Fruit fly (Drosophila melanogaster) whole organism, embryonic: ENCODE results near the gene ckd.

ENCODE experiments used
- Bdp1 ChIP-seq: fragments of 200-800 bp; sonication (Bioruptor generic); optimal IDR thresholded peaks from 3 replicates; lab custom pipeline; 2016; ENCODE audit warnings: missing biosample characterization, missing genetic modification characterization
- CG11504 ChIP-seq: fragments of 200-800 bp; sonication (Bioruptor generic); optimal IDR thresholded peaks from 3 replicates; lab custom pipeline; 2019; ENCODE audit warnings: missing biosample characterization, mild to moderate bottlenecking, missing genetic modification characterization, moderate library complexity
- CG12236 ChIP-seq: fragments of 200-800 bp; sonication (Bioruptor generic); optimal IDR thresholded peaks from 2 replicates; lab custom pipeline; 2016; ENCODE audit warnings: missing biosample characterization, missing genetic modification characterization
- CG12391 ChIP-seq: fragments of 200-800 bp; sonication (Bioruptor generic); optimal IDR thresholded peaks from 3 replicates; lab custom pipeline; 2018; ENCODE audit warnings: missing biosample characterization, mild to moderate bottlenecking, missing genetic modification characterization, moderate library complexity
- CG12659 ChIP-seq: fragments of 200-800 bp; sonication (Bioruptor generic); optimal IDR thresholded peaks from 3 replicates; lab custom pipeline; 2017; ENCODE audit warnings: mild to moderate bottlenecking, missing biosample characterization, missing genetic modification reagents, missing genetic modification characterization
- CG15696 ChIP-seq: fragments of 200-800 bp; sonication (Bioruptor generic); optimal IDR thresholded peaks from 2 replicates; lab custom pipeline; 2019; ENCODE audit warnings: missing biosample characterization, mild to moderate bottlenecking, missing genetic modification characterization, moderate library complexity
- CG16815 ChIP-seq: fragments of 200-800 bp; sonication (Bioruptor generic); optimal IDR thresholded peaks from 3 replicates; lab custom pipeline; 2017; ENCODE audit warnings: missing biosample characterization, mild to moderate bottlenecking, missing genetic modification characterization
- CG18619 ChIP-seq: fragments of 200-800 bp; sonication (Bioruptor generic); optimal IDR thresholded peaks from 3 replicates; lab custom pipeline; 2017; ENCODE audit warnings: missing biosample characterization, mild to moderate bottlenecking, missing genetic modification characterization
- CG2199 ChIP-seq: fragments of 200-800 bp; sonication (Bioruptor generic); IDR thresholded peaks from 3 replicates; pipeline ENCODE4 v1.3.6; 2022; ENCODE audit warnings: missing biosample characterization, missing genetic modification characterization
- CG34224 ChIP-seq: fragments of 200-800 bp; sonication (Bioruptor generic); IDR thresholded peaks from 3 replicates; pipeline ENCODE4 v1.3.6; 2022; ENCODE audit warnings: missing biosample characterization, missing genetic modification characterization; ENCODE audit not compliant: partially characterized antibody
- CG3726 ChIP-seq: fragments of 200-800 bp; sonication (Bioruptor generic); IDR thresholded peaks from 3 replicates; pipeline ENCODE4, ENCODE4 v1.3.6; 2022; ENCODE audit warnings: missing biosample characterization, missing genetic modification characterization
- CG4282 ChIP-seq: fragments of 200-800 bp; sonication (Bioruptor generic); optimal IDR thresholded peaks from 2 replicates; lab custom pipeline; 2016; ENCODE audit warnings: missing biosample characterization, missing genetic modification characterization
- CG6765 ChIP-seq: fragments of 200-800 bp; sonication (Bioruptor generic); optimal IDR thresholded peaks from 3 replicates; lab custom pipeline; 2017; ENCODE audit warnings: missing biosample characterization, mild to moderate bottlenecking, missing genetic modification characterization
- CG7271 ChIP-seq: fragments of 200-800 bp; sonication (Bioruptor generic); optimal IDR thresholded peaks from 2 replicates; lab custom pipeline; 2018; ENCODE audit warnings: missing biosample characterization, mild to moderate bottlenecking, missing genetic modification characterization, moderate library complexity
- Dad ChIP-seq: fragments of 200-800 bp; sonication (Bioruptor generic); optimal IDR thresholded peaks from 3 replicates; lab custom pipeline; 2016; ENCODE audit warnings: missing biosample characterization, missing genetic modification characterization
- Dek ChIP-seq: fragments of 200-800 bp; sonication (Bioruptor generic); optimal IDR thresholded peaks from 3 replicates; lab custom pipeline; 2019; ENCODE audit warnings: missing biosample characterization, mild to moderate bottlenecking, missing genetic modification characterization, moderate library complexity
- Dll ChIP-seq: fragments of 200-800 bp; sonication (Bioruptor generic); IDR thresholded peaks from 4 replicates; pipeline ENCODE4 v1.3.6; 2022; ENCODE audit warnings: missing biosample characterization, missing genetic modification characterization; ENCODE audit not compliant: partially characterized antibody
- Drgx ChIP-seq: fragments of 200-800 bp; sonication (Bioruptor generic); IDR thresholded peaks from 2 replicates; pipeline ENCODE4 v1.3.6; 2022; ENCODE audit warnings: missing biosample characterization, missing genetic modification characterization
- Fer2 ChIP-seq: fragments of 200-800 bp; sonication (Bioruptor generic); optimal IDR thresholded peaks from 2 replicates; lab custom pipeline; 2018; ENCODE audit warnings: missing biosample characterization, mild to moderate bottlenecking, missing genetic modification characterization, moderate library complexity
- GATAe ChIP-seq: fragments of 200-800 bp; sonication (Bioruptor generic); conservative IDR thresholded peaks from 2 replicates; pipeline ENCODE4 v1.3.6; 2022; ENCODE audit warnings: missing biosample characterization, missing genetic modification characterization
- Hr3 ChIP-seq: fragments of 200-800 bp; sonication (Bioruptor generic); optimal IDR thresholded peaks from 3 replicates; lab custom pipeline; 2016; ENCODE audit warnings: missing biosample characterization, missing genetic modification characterization
- MTF-1 ChIP-seq: fragments of 200-800 bp; sonication (Bioruptor generic); optimal IDR thresholded peaks from 2 replicates; lab custom pipeline; 2018; ENCODE audit warnings: missing biosample characterization, mild to moderate bottlenecking, missing genetic modification characterization, borderline replicate concordance
- Mes4 ChIP-seq: fragments of 200-800 bp; sonication (Bioruptor generic); optimal IDR thresholded peaks from 2 replicates; lab custom pipeline; 2016; ENCODE audit warnings: missing biosample characterization, missing genetic modification characterization
- Six4 ChIP-seq: fragments of 200-800 bp; sonication (Bioruptor generic); optimal IDR thresholded peaks from 2 replicates; lab custom pipeline; 2016; ENCODE audit warnings: missing biosample characterization, missing genetic modification characterization
- Stat92E ChIP-seq, 3 experiments: fragments of >200 bp in 2 of 3; fragments of 200-800 bp in 1 of 3; sonication (Bioruptor generic) in 1 of 3; optimal IDR thresholded peaks; 2 replicates each; lab custom pipeline; 2017 to 2019; ENCODE audit warnings: missing biosample characterization in 3 of 3, missing genetic modification characterization in 3 of 3, mild to moderate bottlenecking in 1 of 3, moderate library complexity in 1 of 3
- Trl ChIP-seq, 3 experiments: fragments of >200 bp in 2 of 3; fragments of 200-800 bp in 1 of 3; sonication (Bioruptor generic) in 1 of 3; optimal IDR thresholded peaks; 2 replicates in 1 of 3; 3 replicates in 2 of 3; lab custom pipeline; 2016 to 2017; ENCODE audit warnings: missing biosample characterization in 1 of 3, missing genetic modification characterization in 1 of 3
- ap ChIP-seq: fragments of 200-800 bp; sonication (Bioruptor generic); IDR thresholded peaks from 2 replicates; pipeline ENCODE4 v1.3.6; 2022; ENCODE audit warnings: missing biosample characterization, missing genetic modification characterization
- cg ChIP-seq: fragments of 200-800 bp; sonication (Bioruptor generic); optimal IDR thresholded peaks from 3 replicates; lab custom pipeline; 2019; ENCODE audit warnings: missing biosample characterization, mild to moderate bottlenecking, missing genetic modification characterization, moderate library complexity
- chm ChIP-seq: fragments of 200-800 bp; sonication (Bioruptor generic); IDR thresholded peaks from 2 replicates; pipeline ENCODE4 v1.3.6; 2022; ENCODE audit warnings: missing biosample characterization, missing genetic modification characterization
- corto ChIP-seq: fragments of 200-800 bp; sonication (Bioruptor generic); optimal IDR thresholded peaks from 2 replicates; lab custom pipeline; 2016; ENCODE audit warnings: missing biosample characterization, mild to moderate bottlenecking, missing genetic modification characterization, moderate library complexity
- dimm ChIP-seq: fragments of 200-800 bp; sonication (Bioruptor generic); IDR thresholded peaks from 2 replicates; pipeline ENCODE4 v1.3.6; 2022; ENCODE audit warnings: missing biosample characterization, missing genetic modification characterization
- ham ChIP-seq: fragments of 200-800 bp; sonication (Bioruptor generic); IDR thresholded peaks from 2 replicates; pipeline ENCODE4 v1.3.6; 2022; ENCODE audit warnings: missing biosample characterization, missing genetic modification characterization
- her ChIP-seq: fragments of 200-800 bp; sonication (Bioruptor generic); optimal IDR thresholded peaks from 2 replicates; lab custom pipeline; 2016; ENCODE audit warnings: missing biosample characterization, missing genetic modification characterization
- insv ChIP-seq, 2 experiments: fragments of 200-800 bp; sonication (Bioruptor generic); optimal IDR thresholded peaks; 3 replicates each; lab custom pipeline; 2016 to 2018; ENCODE audit warnings: missing biosample characterization in 2 of 2, missing genetic modification characterization in 2 of 2
- inv ChIP-seq: fragments of 200-800 bp; sonication (Bioruptor generic); IDR thresholded peaks from 2 replicates; pipeline ENCODE4 v1.3.6; 2022; ENCODE audit warnings: missing biosample characterization, missing genetic modification characterization; ENCODE audit not compliant: partially characterized antibody
- knrl ChIP-seq: fragments of 200-800 bp; sonication (Bioruptor generic); IDR thresholded peaks from 3 replicates; pipeline ENCODE4 v1.3.6; 2022; ENCODE audit warnings: missing biosample characterization, missing genetic modification characterization; ENCODE audit not compliant: partially characterized antibody
- lola ChIP-seq, 3 experiments: fragments of >200 bp in 2 of 3; fragments of 200-800 bp in 1 of 3; sonication (Bioruptor generic) in 1 of 3; optimal IDR thresholded peaks; 2 replicates each; lab custom pipeline; 2017 to 2019; ENCODE audit warnings: missing biosample characterization in 3 of 3, missing genetic modification characterization in 3 of 3, mild to moderate bottlenecking in 1 of 3, moderate library complexity in 1 of 3
- mld ChIP-seq: fragments of 200-800 bp; sonication (Bioruptor generic); IDR thresholded peaks from 3 replicates; pipeline ENCODE4 v1.3.6; 2022; ENCODE audit warnings: missing biosample characterization, missing genetic modification characterization; ENCODE audit not compliant: partially characterized antibody
- nom ChIP-seq: fragments of 200-800 bp; sonication (Bioruptor generic); optimal IDR thresholded peaks from 2 replicates; lab custom pipeline; 2017; ENCODE audit warnings: missing biosample characterization, missing genetic modification characterization, mild to moderate bottlenecking, moderate library complexity, missing genetic modification reagents
- peb ChIP-seq: fragments of 200-800 bp; sonication (Bioruptor generic); IDR thresholded peaks from 2 replicates; pipeline ENCODE4 v1.3.6; 2022; ENCODE audit warnings: missing biosample characterization, missing genetic modification characterization
- pho ChIP-seq: fragments of 200-800 bp; sonication (Bioruptor generic); optimal IDR thresholded peaks from 2 replicates; lab custom pipeline; 2016; ENCODE audit warnings: missing biosample characterization, missing genetic modification characterization
- ranshi ChIP-seq: fragments of 200-800 bp; sonication (Bioruptor generic); IDR thresholded peaks from 2 replicates; pipeline ENCODE4 v1.3.6; 2022; ENCODE audit warnings: missing biosample characterization, missing genetic modification characterization
- sens ChIP-seq: fragments of 200-800 bp; sonication (Bioruptor generic); peaks from one replicate; lab custom pipeline; 2016; ENCODE audit warnings: missing biosample characterization, missing genetic modification characterization
- slbo ChIP-seq: fragments of 200-800 bp; sonication (Bioruptor generic); IDR thresholded peaks from 2 replicates; pipeline ENCODE4 v1.3.6; 2022; ENCODE audit warnings: missing biosample characterization, missing genetic modification characterization
- so ChIP-seq: fragments of 200-800 bp; sonication (Bioruptor generic); IDR thresholded peaks from 3 replicates; pipeline ENCODE4 v1.3.6; 2022; ENCODE audit warnings: missing biosample characterization, missing genetic modification characterization
- stwl ChIP-seq: fragments of 200-800 bp; sonication (Bioruptor generic); optimal IDR thresholded peaks from 3 replicates; lab custom pipeline; 2018; ENCODE audit warnings: missing biosample characterization, mild to moderate bottlenecking, missing genetic modification characterization, moderate library complexity
- tin ChIP-seq: fragments of 200-800 bp; sonication (Bioruptor generic); optimal IDR thresholded peaks from 3 replicates; lab custom pipeline; 2016; ENCODE audit warnings: missing biosample characterization, missing genetic modification characterization
- unc-4 ChIP-seq: fragments of 200-800 bp; sonication (Bioruptor generic); IDR thresholded peaks from 2 replicates; pipeline ENCODE4 v1.3.6; 2022; ENCODE audit warnings: missing biosample characterization, missing genetic modification characterization; ENCODE audit not compliant: partially characterized antibody
- vvl ChIP-seq: fragments of 200-800 bp; sonication (Bioruptor generic); IDR thresholded peaks from 2 replicates; pipeline ENCODE4 v1.3.6; 2022; ENCODE audit warnings: missing biosample characterization, missing genetic modification characterization
- yki ChIP-seq: fragments of >200 bp; optimal IDR thresholded peaks from 3 replicates; lab custom pipeline; 2018

Gene ckd

DNA sequence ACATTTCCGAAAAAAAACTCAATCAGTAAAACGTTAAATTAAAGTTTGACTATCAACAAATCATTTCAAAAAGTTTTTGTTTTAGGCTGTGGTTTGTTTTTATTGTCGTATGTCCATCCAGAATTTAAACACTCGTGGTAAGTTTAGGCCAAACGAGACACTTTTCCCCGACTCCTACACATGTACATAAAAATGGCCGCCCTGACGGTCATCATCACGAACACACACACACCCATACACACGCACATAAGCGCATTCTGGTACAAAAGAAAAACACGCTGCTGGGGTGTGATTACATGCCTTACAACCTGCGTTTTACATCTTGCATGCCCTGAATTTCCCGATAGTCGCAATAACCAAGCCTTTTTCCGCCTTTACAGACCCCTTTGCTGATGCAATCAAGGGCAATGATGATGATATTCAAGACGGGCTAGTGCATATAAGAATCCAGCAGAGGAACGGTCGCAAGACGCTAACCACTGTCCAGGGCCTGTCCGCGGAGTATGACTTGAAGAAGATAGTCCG, 34.2 kb upstream of the ckd start:
- TF ChIP-seq insv (GFP tag; optimal IDR thresholded peaks at IDR 0.05; lab: Kevin White, UChicago) (no peak), ham (GFP tag; lab: Robert Waterston, UW) (no peak), peb (GFP tag; lab: Robert Waterston, UW) (no peak), Fer2 (tag; lab: Kevin White, UChicago) (no peak), inv (GFP tag; lab: Robert Waterston, UW) (no peak), slbo (GFP tag; lab: Robert Waterston, UW) (no peak), Dll (GFP tag; lab: Robert Waterston, UW) (peak; percentile 59; the same call in 1 of the 4 replicates), Trl (optimal IDR thresholded peaks at IDR 0.05; lab: Kevin White, UChicago) (no peak), Trl (GFP tag; optimal IDR thresholded peaks at IDR 0.05; lab: Kevin White, UChicago) (no peak), CG34224 (GFP tag; lab: Robert Waterston, UW) (0 out of 3 replicates have a peak, but pooled peaks have one; percentile 41), Stat92E (GFP tag; optimal IDR thresholded peaks at IDR 0.05; lab: Kevin White, UChicago) (no peak), unc-4 (GFP tag; lab: Robert Waterston, UW) (0 out of 2 replicates have a peak, but pooled peaks have one; percentile 24), CG12236 (no peak), CG7271 (tag; lab: Kevin White, UChicago) (no peak), CG12391 (no peak), Hr3 (GFP tag; lab: Kevin White, UChicago) (no peak), CG11504 (tag; lab: Kevin White, UChicago) (no peak), her (no peak), Drgx (GFP tag; lab: Robert Waterston, UW) (no peak), CG12659 (GFP tag; lab: Kevin White, UChicago) (no peak), cg (peak; percentile 93), yki (lab: Kevin White, UChicago) (no peak), dimm (no peak), CG18619 (GFP tag; lab: Kevin White, UChicago) (no peak), corto (GFP tag; lab: Kevin White, UChicago) (no peak), so (GFP tag; lab: Robert Waterston, UW) (no peak), mld (no peak), Six4 (GFP tag; lab: Kevin White, UChicago) (no peak), tin (no peak), CG4282 (GFP tag; lab: Kevin White, UChicago) (no peak), ranshi (GFP tag; lab: Robert Waterston, UW) (no peak), CG3726 (GFP tag; lab: Robert Waterston, UW) (no peak), stwl (tag; lab: Kevin White, UChicago) (no peak), knrl (GFP tag; lab: Robert Waterston, UW) (no peak), GATAe (GFP tag; lab: Robert Waterston, UW) (no peak), nom (GFP tag; lab: Kevin White, UChicago) (no peak), CG6765 (GFP tag; lab: Kevin White, UChicago) (no peak), Dek (tag; lab: Kevin White, UChicago) (no peak), chm (GFP tag; lab: Robert Waterston, UW) (peak; percentile 49), lola (GFP tag; optimal IDR thresholded peaks at IDR 0.05; lab: Kevin White, UChicago) (no peak), vvl (GFP tag; lab: Robert Waterston, UW) (no peak), pho (GFP tag; lab: Kevin White, UChicago) (no peak), CG16815 (GFP tag; lab: Kevin White, UChicago) (no peak), CG15696 (no peak), sens (GFP tag; lab: Kevin White, UChicago) (peak; percentile 11), Dad (GFP tag; lab: Kevin White, UChicago) (no peak), MTF-1 (no peak), Mes4 (GFP tag; lab: Kevin White, UChicago) (no peak), Bdp1 (GFP tag; lab: Kevin White, UChicago) (no peak), ap (GFP tag; lab: Robert Waterston, UW) (no peak), CG2199 (GFP tag; lab: Robert Waterston, UW) (peak; percentile 93)
